Fruit fly (Drosophila melanogaster) whole organism, adult: ENCODE data around the gene NO66.

Source experiments
- CG11617 ChIP-seq: fragments of 200-800 bp; sonication (Bioruptor generic); optimal IDR thresholded peaks from 2 replicates; lab custom pipeline; 2017; ENCODE audit warnings: mild to moderate bottlenecking, missing biosample characterization, missing genetic modification reagents, missing genetic modification characterization
- CG33017 ChIP-seq: fragments of 200-800 bp; sonication (Bioruptor generic); optimal IDR thresholded peaks from 2 replicates; lab custom pipeline; 2018; ENCODE audit warnings: missing biosample characterization, mild to moderate bottlenecking, missing genetic modification characterization, moderate library complexity
- CG5204 ChIP-seq: fragments of 200-800 bp; sonication (Bioruptor generic); optimal IDR thresholded peaks from 2 replicates; lab custom pipeline; 2016; ENCODE audit warnings: missing biosample characterization, missing genetic modification characterization
- CG7045 ChIP-seq: fragments of 200-800 bp; sonication (Bioruptor generic); optimal IDR thresholded peaks from 2 replicates; lab custom pipeline; 2017; ENCODE audit warnings: missing biosample characterization, mild to moderate bottlenecking, missing genetic modification characterization
- CG7101 ChIP-seq: fragments of 200-800 bp; sonication (Bioruptor generic); optimal IDR thresholded peaks from 2 replicates; lab custom pipeline; 2018; ENCODE audit warnings: missing biosample characterization, mild to moderate bottlenecking, missing genetic modification characterization, moderate library complexity
- Clk ChIP-seq: fragments of 200-800 bp; sonication (Bioruptor generic); optimal IDR thresholded peaks from 2 replicates; lab custom pipeline; 2017; ENCODE audit warnings: missing biosample characterization, missing genetic modification characterization
- Hr96 ChIP-seq: fragments of 200-800 bp; sonication (Bioruptor generic); optimal IDR thresholded peaks from 2 replicates; lab custom pipeline; 2016; ENCODE audit warnings: missing biosample characterization, missing genetic modification characterization
- bab1 ChIP-seq: fragments of 200-800 bp; sonication (Bioruptor generic); optimal IDR thresholded peaks from 3 replicates; lab custom pipeline; 2019; ENCODE audit warnings: missing biosample characterization, mild to moderate bottlenecking, missing genetic modification characterization, moderate library complexity
- cic ChIP-seq: fragments of 200-800 bp; sonication (Bioruptor generic); optimal IDR thresholded peaks from 2 replicates; lab custom pipeline; 2017; ENCODE audit warnings: missing biosample characterization, mild to moderate bottlenecking, missing genetic modification characterization, moderate library complexity
- kay ChIP-seq: fragments of 200-800 bp; sonication (Bioruptor generic); peaks from one replicate; lab custom pipeline; 2016; ENCODE audit warnings: missing biosample characterization, missing genetic modification characterization, borderline replicate concordance
- pad ChIP-seq: fragments of 200-800 bp; sonication (Bioruptor generic); optimal IDR thresholded peaks from 3 replicates; lab custom pipeline; 2017; ENCODE audit warnings: missing biosample characterization, missing genetic modification characterization, mild to moderate bottlenecking, moderate library complexity, missing genetic modification reagents
- tj ChIP-seq: fragments of 200-800 bp; sonication (Bioruptor generic); optimal IDR thresholded peaks from 3 replicates; lab custom pipeline; 2017; ENCODE audit warnings: missing biosample characterization, mild to moderate bottlenecking, missing genetic modification characterization, moderate library complexity
- toe ChIP-seq: fragments of 200-800 bp; sonication (Bioruptor generic); optimal IDR thresholded peaks from 2 replicates; lab custom pipeline; 2016; ENCODE audit warnings: missing biosample characterization, missing genetic modification characterization

- no peak for TF ChIP-seq tj (GFP tag; lab: Kevin White, UChicago)
- TF ChIP-seq cic (GFP tag; lab: Kevin White, UChicago) = no peak
- TF ChIP-seq CG33017 (tag; lab: Kevin White, UChicago) = no peak
- no peak for TF ChIP-seq Clk (GFP tag; lab: Kevin White, UChicago)
- no peak for TF ChIP-seq kay
- no peak for TF ChIP-seq pad (GFP tag; lab: Kevin White, UChicago)
- TF ChIP-seq toe (GFP tag; lab: Kevin White, UChicago) = no peak
- TF ChIP-seq Hr96 = no peak
- no peak for TF ChIP-seq bab1 (GFP tag; lab: Kevin White, UChicago)
- TF ChIP-seq CG11617 (GFP tag; lab: Kevin White, UChicago) = no peak
- TF ChIP-seq CG5204 (GFP tag; lab: Kevin White, UChicago) = no peak
- TF ChIP-seq CG7045 (GFP tag; lab: Kevin White, UChicago) = no peak
- TF ChIP-seq CG7101 (tag; lab: Kevin White, UChicago) = no peak
Observed at dm6 chrX:4276900-4277299, 42.3 kb upstream of the NO66 start, which contains the start of gene CG15577.
